Fruit fly (Drosophila melanogaster) whole organism, embryonic: Measurements from ENCODE around the gene CG34287.

Source experiments
- B-H1 ChIP-seq: fragments of 200-800 bp; sonication (Bioruptor generic); IDR thresholded peaks from 3 replicates; pipeline ENCODE4 v1.3.6; 2022; ENCODE audit warnings: missing biosample characterization, missing genetic modification characterization
- Blimp-1 ChIP-seq: fragments of 200-800 bp; sonication (Bioruptor generic); optimal IDR thresholded peaks from 3 replicates; lab custom pipeline; 2018; ENCODE audit warnings: missing biosample characterization, missing genetic modification characterization, mild to moderate bottlenecking, moderate library complexity, missing genetic modification reagents
- CG10147 ChIP-seq: fragments of 200-800 bp; sonication (Bioruptor generic); optimal IDR thresholded peaks from 2 replicates; lab custom pipeline; 2019; ENCODE audit warnings: missing biosample characterization, mild to moderate bottlenecking, missing genetic modification characterization, moderate library complexity
- CG10959 ChIP-seq: fragments of 200-800 bp; sonication (Bioruptor generic); IDR thresholded peaks from 2 replicates; pipeline ENCODE4 v1.3.6; 2022; ENCODE audit warnings: missing biosample characterization, missing genetic modification characterization
- CG11093 ChIP-seq: fragments of 200-800 bp; sonication (Bioruptor generic); IDR thresholded peaks from 3 replicates; pipeline ENCODE4 v1.3.6; 2022; ENCODE audit warnings: missing biosample characterization, missing genetic modification characterization
- CG13296 ChIP-seq: fragments of 200-800 bp; sonication (Bioruptor generic); optimal IDR thresholded peaks from 3 replicates; lab custom pipeline; 2018; ENCODE audit warnings: missing biosample characterization, mild to moderate bottlenecking, missing genetic modification characterization
- CG14050 ChIP-seq: fragments of 200-800 bp; sonication (Bioruptor generic); IDR thresholded peaks from 3 replicates; pipeline ENCODE4 v1.3.6; 2022; ENCODE audit warnings: missing biosample characterization, missing genetic modification characterization
- CG14441 ChIP-seq: fragments of 200-800 bp; sonication (Bioruptor generic); IDR thresholded peaks from 2 replicates; pipeline ENCODE4 v1.3.6; 2022; ENCODE audit warnings: missing biosample characterization, missing genetic modification characterization
- CG15011 ChIP-seq: fragments of 200-800 bp; sonication (Bioruptor generic); optimal IDR thresholded peaks from 3 replicates; lab custom pipeline; 2018; ENCODE audit warnings: missing biosample characterization, mild to moderate bottlenecking, missing genetic modification characterization
- CG15601 ChIP-seq: fragments of 200-800 bp; sonication (Bioruptor generic); optimal IDR thresholded peaks from 3 replicates; lab custom pipeline; 2019; ENCODE audit warnings: missing biosample characterization, mild to moderate bottlenecking, missing genetic modification characterization, moderate library complexity
- CG16863 ChIP-seq: fragments of 200-800 bp; sonication (Bioruptor generic); optimal IDR thresholded peaks from 3 replicates; lab custom pipeline; 2016; ENCODE audit warnings: missing biosample characterization, missing genetic modification characterization
- CG17328 ChIP-seq: fragments of 200-800 bp; sonication (Bioruptor generic); IDR thresholded peaks from 2 replicates; pipeline ENCODE4 v1.3.6; 2022; ENCODE audit warnings: missing biosample characterization, missing genetic modification characterization
- CG1792 ChIP-seq: fragments of 200-800 bp; sonication (Bioruptor generic); optimal IDR thresholded peaks from 2 replicates; lab custom pipeline; 2016; ENCODE audit warnings: missing biosample characterization, missing genetic modification characterization
- CG2116 ChIP-seq: fragments of 200-800 bp; sonication (Bioruptor generic); optimal IDR thresholded peaks from 3 replicates; lab custom pipeline; 2018; ENCODE audit warnings: missing biosample characterization, mild to moderate bottlenecking, missing genetic modification characterization
- CG2129 ChIP-seq: fragments of 200-800 bp; sonication (Bioruptor generic); IDR thresholded peaks from 2 replicates; pipeline ENCODE4 v1.3.6; 2022; ENCODE audit warnings: missing biosample characterization, missing genetic modification characterization; ENCODE audit not compliant: partially characterized antibody
- CG3281 ChIP-seq: fragments of 200-800 bp; sonication (Bioruptor generic); optimal IDR thresholded peaks from 3 replicates; lab custom pipeline; 2017; ENCODE audit warnings: missing biosample characterization, mild to moderate bottlenecking, missing genetic modification characterization
- CG42726 ChIP-seq: fragments of 200-800 bp; sonication (Bioruptor generic); IDR thresholded peaks from 2 replicates; pipeline ENCODE4 v1.3.6; 2022; ENCODE audit warnings: missing biosample characterization, missing genetic modification characterization; ENCODE audit not compliant: partially characterized antibody
- CG7963 ChIP-seq: fragments of 200-800 bp; sonication (Bioruptor generic); IDR thresholded peaks from 3 replicates; pipeline ENCODE4 v1.3.6; 2022; ENCODE audit warnings: missing biosample characterization, missing genetic modification characterization; ENCODE audit not compliant: partially characterized antibody
- CHES-1-like ChIP-seq: fragments of 200-800 bp; sonication (Bioruptor generic); optimal IDR thresholded peaks from 2 replicates; lab custom pipeline; 2016; ENCODE audit warnings: missing biosample characterization, missing genetic modification characterization
- Dek ChIP-seq: fragments of 200-800 bp; sonication (Bioruptor generic); optimal IDR thresholded peaks from 3 replicates; lab custom pipeline; 2019; ENCODE audit warnings: missing biosample characterization, mild to moderate bottlenecking, missing genetic modification characterization, moderate library complexity
- Fer1 ChIP-seq: fragments of 200-800 bp; sonication (Bioruptor generic); optimal IDR thresholded peaks from 2 replicates; lab custom pipeline; 2017; ENCODE audit warnings: missing biosample characterization, mild to moderate bottlenecking, missing genetic modification characterization
- GATAe ChIP-seq: fragments of 200-800 bp; sonication (Bioruptor generic); conservative IDR thresholded peaks from 2 replicates; pipeline ENCODE4 v1.3.6; 2022; ENCODE audit warnings: missing biosample characterization, missing genetic modification characterization
- Gug ChIP-seq: fragments of 200-800 bp; sonication (Bioruptor generic); IDR thresholded peaks from 4 replicates; pipeline ENCODE4 v1.3.6; 2022; ENCODE audit warnings: missing biosample characterization, missing genetic modification characterization
- HLH54F ChIP-seq: fragments of 200-800 bp; sonication (Bioruptor generic); optimal IDR thresholded peaks from 3 replicates; lab custom pipeline; 2016; ENCODE audit warnings: missing biosample characterization, missing genetic modification characterization
- Hand ChIP-seq: fragments of 200-800 bp; sonication (Bioruptor generic); optimal IDR thresholded peaks from 2 replicates; lab custom pipeline; 2017; ENCODE audit warnings: mild to moderate bottlenecking, missing biosample characterization, missing genetic modification reagents, missing genetic modification characterization
- Hmr ChIP-seq: fragments of 200-800 bp; sonication (Bioruptor generic); optimal IDR thresholded peaks from 3 replicates; lab custom pipeline; 2017; ENCODE audit warnings: mild to moderate bottlenecking, missing biosample characterization, missing genetic modification reagents, missing genetic modification characterization
- MBD-R2 ChIP-seq: fragments of 200-800 bp; sonication (Bioruptor generic); IDR thresholded peaks from 2 replicates; pipeline ENCODE4 v1.3.6; 2022; ENCODE audit warnings: missing biosample characterization, missing genetic modification characterization
- Mes4 ChIP-seq: fragments of 200-800 bp; sonication (Bioruptor generic); optimal IDR thresholded peaks from 2 replicates; lab custom pipeline; 2016; ENCODE audit warnings: missing biosample characterization, missing genetic modification characterization
- NC2α ChIP-seq: fragments of 200-800 bp; sonication (Bioruptor generic); optimal IDR thresholded peaks from 2 replicates; lab custom pipeline; 2016; ENCODE audit warnings: missing biosample characterization, missing genetic modification characterization
- Pdp1 ChIP-seq, 2 experiments: fragments of 200-800 bp; sonication (Bioruptor generic); optimal IDR thresholded peaks; 3 replicates each; lab custom pipeline; 2016; ENCODE audit warnings: missing biosample characterization in 2 of 2, missing genetic modification characterization in 2 of 2, mild to moderate bottlenecking in 1 of 2, moderate library complexity in 1 of 2
- Side ChIP-seq: fragments of 200-800 bp; sonication (Bioruptor generic); optimal IDR thresholded peaks from 2 replicates; lab custom pipeline; 2016; ENCODE audit warnings: missing biosample characterization, missing genetic modification characterization
- Taf1 ChIP-seq: fragments of 200-800 bp; sonication (Bioruptor generic); IDR thresholded peaks from 2 replicates; pipeline ENCODE4 v1.3.6; 2022; ENCODE audit warnings: missing biosample characterization, missing genetic modification characterization
- Tbp ChIP-seq: fragments of >200 bp; optimal IDR thresholded peaks from 2 replicates; lab custom pipeline; 2018; ENCODE audit warnings: missing biosample characterization, missing genetic modification characterization
- bbx ChIP-seq: fragments of 200-800 bp; sonication (Bioruptor generic); IDR thresholded peaks from 2 replicates; pipeline ENCODE4 v1.3.6; 2022; ENCODE audit warnings: missing biosample characterization, missing genetic modification characterization; ENCODE audit not compliant: partially characterized antibody
- cwo ChIP-seq: fragments of 200-800 bp; sonication (Bioruptor generic); optimal IDR thresholded peaks from 3 replicates; lab custom pipeline; 2017; ENCODE audit warnings: missing biosample characterization, missing genetic modification characterization, mild to moderate bottlenecking, moderate library complexity, missing genetic modification reagents
- da ChIP-seq: fragments of 200-800 bp; sonication (Bioruptor generic); optimal IDR thresholded peaks from 2 replicates; lab custom pipeline; 2016; ENCODE audit warnings: missing biosample characterization, missing genetic modification characterization
- esg ChIP-seq: fragments of 200-800 bp; sonication (Bioruptor generic); conservative IDR thresholded peaks from 2 replicates; pipeline ENCODE4 v1.3.6; 2022; ENCODE audit warnings: missing biosample characterization, missing genetic modification characterization
- exex ChIP-seq: fragments of 200-800 bp; sonication (Bioruptor generic); optimal IDR thresholded peaks from 4 replicates; lab custom pipeline; 2018; ENCODE audit warnings: missing biosample characterization, mild to moderate bottlenecking, missing genetic modification characterization, moderate library complexity
- eyg ChIP-seq: fragments of 200-800 bp; sonication (Bioruptor generic); optimal IDR thresholded peaks from 3 replicates; lab custom pipeline; 2016; ENCODE audit warnings: missing biosample characterization, missing genetic modification characterization
- fd102C ChIP-seq: fragments of 200-800 bp; sonication (Bioruptor generic); optimal IDR thresholded peaks from 2 replicates; lab custom pipeline; 2018; ENCODE audit warnings: missing biosample characterization, mild to moderate bottlenecking, missing genetic modification characterization, moderate library complexity
- fd64A ChIP-seq: fragments of 200-800 bp; sonication (Bioruptor generic); optimal IDR thresholded peaks from 3 replicates; lab custom pipeline; 2018; ENCODE audit warnings: missing biosample characterization, mild to moderate bottlenecking, missing genetic modification characterization
- knrl ChIP-seq: fragments of 200-800 bp; sonication (Bioruptor generic); IDR thresholded peaks from 3 replicates; pipeline ENCODE4 v1.3.6; 2022; ENCODE audit warnings: missing biosample characterization, missing genetic modification characterization; ENCODE audit not compliant: partially characterized antibody
- lilli ChIP-seq: fragments of 200-800 bp; sonication (Bioruptor generic); optimal IDR thresholded peaks from 3 replicates; lab custom pipeline; 2016; ENCODE audit warnings: missing biosample characterization, missing genetic modification characterization
- mirr ChIP-seq: fragments of 200-800 bp; sonication (Bioruptor generic); optimal IDR thresholded peaks from 3 replicates; lab custom pipeline; 2018; ENCODE audit warnings: missing biosample characterization, mild to moderate bottlenecking, missing genetic modification characterization
- odd ChIP-seq: fragments of 200-800 bp; sonication (Bioruptor generic); optimal IDR thresholded peaks from 2 replicates; lab custom pipeline; 2017; ENCODE audit warnings: missing biosample characterization, mild to moderate bottlenecking, missing genetic modification characterization
- sens-2 ChIP-seq: fragments of 200-800 bp; sonication (Bioruptor generic); IDR thresholded peaks from 2 replicates; pipeline ENCODE4 v1.3.6; 2022; ENCODE audit warnings: missing biosample characterization, missing genetic modification characterization
- sisA ChIP-seq: fragments of 200-800 bp; sonication (Bioruptor generic); IDR thresholded peaks from 2 replicates; pipeline ENCODE4 v1.3.6; 2022; ENCODE audit warnings: missing biosample characterization, missing genetic modification characterization
- tll ChIP-seq, 2 experiments: fragments of 200-800 bp in 1 of 2; fragments of >200 bp in 1 of 2; sonication (Bioruptor generic) in 1 of 2; optimal IDR thresholded peaks; 2 replicates each; lab custom pipeline; 2017 to 2019; ENCODE audit warnings: missing biosample characterization in 2 of 2, missing genetic modification characterization in 2 of 2, mild to moderate bottlenecking in 1 of 2, moderate library complexity in 1 of 2
- tna ChIP-seq: fragments of 200-800 bp; sonication (Bioruptor generic); IDR thresholded peaks from 2 replicates; pipeline ENCODE4 v1.3.6; 2022; ENCODE audit warnings: missing biosample characterization, missing genetic modification characterization; ENCODE audit not compliant: partially characterized antibody

Gene CG34287

DNA sequence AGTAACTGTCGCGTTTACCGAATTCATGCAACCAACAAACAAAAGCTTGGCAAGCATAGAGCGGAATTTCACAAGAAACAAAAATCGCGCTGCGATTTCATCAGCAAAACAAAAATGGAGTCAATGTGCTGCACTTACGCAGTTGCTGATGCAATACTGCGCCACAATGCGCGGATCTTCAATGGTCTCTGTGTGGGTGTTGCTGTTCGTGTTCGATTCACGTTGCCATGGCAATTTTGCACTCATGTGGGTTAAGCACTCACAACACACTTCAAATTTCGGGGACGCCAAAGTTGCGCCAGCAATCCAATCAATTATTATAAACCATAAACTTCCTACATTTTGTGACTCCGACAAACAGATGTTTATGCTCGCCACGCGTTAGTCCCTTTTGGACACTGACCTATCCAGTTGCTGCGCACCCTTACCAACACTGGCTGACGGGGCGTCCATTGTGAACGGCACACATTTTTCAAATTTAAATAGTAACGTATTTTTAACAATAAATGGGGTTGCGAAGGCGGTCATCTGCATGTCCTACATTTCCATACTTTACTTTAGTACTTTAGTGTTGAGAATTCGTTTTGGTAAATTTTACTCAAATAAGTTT lies 9.0 kb downstream of the CG34287 start, which contains the start of gene CG2017 (continued):
- TF ChIP-seq Mes4 (GFP tag; lab: Kevin White, UChicago) (no peak), Dek (no peak), Side (peak; percentile 43), mirr (GFP tag; lab: Kevin White, UChicago) (peak; percentile 42), NC2α (GFP tag; lab: Kevin White, UChicago) (peak; percentile 35), CHES-1-like (GFP tag; lab: Kevin White, UChicago) (peak; percentile 44), da (peak; percentile 66), GATAe (GFP tag; lab: Robert Waterston, UW) (no peak), HLH54F (GFP tag; lab: Kevin White, UChicago) (peak; percentile 71), odd (GFP tag; lab: Kevin White, UChicago) (no peak), CG3281 (no peak), CG10959 (GFP tag; lab: Robert Waterston, UW) (no peak), B-H1 (GFP tag; lab: Robert Waterston, UW) (no peak), CG17328 (GFP tag; lab: Robert Waterston, UW) (no peak), CG11093 (GFP tag; lab: Robert Waterston, UW) (no peak), CG16863 (GFP tag; lab: Kevin White, UChicago) (no peak), Taf1 (GFP tag; lab: Robert Waterston, UW) (no peak), esg (GFP tag; lab: Robert Waterston, UW) (no peak), MBD-R2 (GFP tag; lab: Robert Waterston, UW) (peak; percentile 90), eyg (GFP tag; lab: Kevin White, UChicago) (peak; percentile 2), CG2116 (GFP tag; lab: Kevin White, UChicago) (peak; percentile 76), CG15011 (GFP tag; lab: Kevin White, UChicago) (no peak), bbx (GFP tag; lab: Robert Waterston, UW) (no peak), tna (GFP tag; lab: Robert Waterston, UW) (no peak), Tbp (GFP tag; lab: Kevin White, UChicago) (no peak), Hand (GFP tag; lab: Kevin White, UChicago) (no peak), Blimp-1 (GFP tag; lab: Kevin White, UChicago) (no peak), CG14050 (peak; percentile 26; the same call in 1 of the 3 replicates), CG14441 (GFP tag; lab: Robert Waterston, UW) (no peak; the same call in 1 of the 2 replicates), fd64A (GFP tag; lab: Kevin White, UChicago) (no peak), sisA (GFP tag; lab: Robert Waterston, UW) (no peak), CG42726 (GFP tag; lab: Robert Waterston, UW) (0 out of 2 replicates have a peak, but pooled peaks have one; percentile 45), Pdp1 (GFP tag; optimal IDR thresholded peaks at IDR 0.05; lab: Kevin White, UChicago) (peak; percentile 45 to 81), exex (tag; lab: Kevin White, UChicago) (no peak), CG15601 (tag; lab: Kevin White, UChicago) (no peak), CG13296 (GFP tag; lab: Kevin White, UChicago) (no peak), cwo (GFP tag; lab: Kevin White, UChicago) (no peak), lilli (peak; percentile 29), Fer1 (GFP tag; lab: Kevin White, UChicago) (no peak), CG1792 (GFP tag; lab: Kevin White, UChicago) (peak; percentile 42), CG7963 (GFP tag; lab: Robert Waterston, UW) (no peak), fd102C (peak; percentile 28), CG2129 (GFP tag; lab: Robert Waterston, UW) (no peak), CG10147 (GFP tag; lab: Kevin White, UChicago) (no peak), sens-2 (no peak), Gug (GFP tag; lab: Robert Waterston, UW) (no peak), tll (GFP tag; optimal IDR thresholded peaks at IDR 0.05; lab: Kevin White, UChicago) (peak; percentile 28 to 84), knrl (GFP tag; lab: Robert Waterston, UW) (no peak; the same call in 2 of the 3 replicates), Hmr (GFP tag; lab: Kevin White, UChicago) (peak; percentile 36)
